Fruit fly (Drosophila melanogaster) Kc167 (cell line): ENCODE data around the gene Exo84.

ENCODE experiments used
- h ChIP-seq: fragments of >200 bp; optimal IDR thresholded peaks from 3 replicates; lab custom pipeline; 2018; ENCODE audit warnings: missing external identifiers
- psq ChIP-seq: fragments of >200 bp; optimal IDR thresholded peaks from 2 replicates; lab custom pipeline; 2017; ENCODE audit warnings: missing external identifiers
- ttk ChIP-seq: sonication (Bioruptor generic); optimal IDR thresholded peaks from 2 replicates; lab custom pipeline; 2017; ENCODE audit warnings: missing external identifiers

DNA sequence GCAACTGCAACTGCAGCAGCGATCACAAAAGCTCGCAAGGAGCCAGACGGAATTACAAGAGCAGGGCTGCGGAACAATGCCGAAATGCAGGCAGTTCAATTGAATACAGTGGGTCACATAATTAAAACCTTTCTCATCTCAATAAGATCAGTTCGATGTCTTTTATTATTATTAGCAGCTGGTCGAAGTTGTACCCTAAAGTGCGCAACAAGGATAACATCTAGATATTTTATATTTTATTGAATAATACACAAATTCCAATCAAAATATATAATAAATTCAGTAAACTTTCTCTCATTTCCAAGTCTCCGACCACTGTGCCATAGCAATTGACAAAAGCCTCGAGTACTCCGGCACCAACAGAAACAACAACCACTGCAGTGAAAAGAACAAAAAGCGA, 16.1 kb upstream of the Exo84 start:
- no peak for TF ChIP-seq psq
- no peak for TF ChIP-seq h (lab: Kevin White, UChicago)
- no peak for TF ChIP-seq ttk
